Fruit fly (Drosophila melanogaster) whole organism, adult: ENCODE results near the gene CG14811.
A peak's percentile ranks its signal among the peaks of the same experiment; 100 is the strongest.

ENCODE experiments used
- CG11617 ChIP-seq: fragments of 200-800 bp; sonication (Bioruptor generic); optimal IDR thresholded peaks from 2 replicates; lab custom pipeline; 2017; ENCODE audit warnings: mild to moderate bottlenecking, missing biosample characterization, missing genetic modification reagents, missing genetic modification characterization
- CG12768 ChIP-seq: fragments of 200-800 bp; sonication (Bioruptor generic); optimal IDR thresholded peaks from 2 replicates; lab custom pipeline; 2017; ENCODE audit warnings: missing biosample characterization, missing genetic modification characterization, mild to moderate bottlenecking, moderate library complexity, missing genetic modification reagents
- CG14711 ChIP-seq: fragments of 200-800 bp; sonication (Bioruptor generic); optimal IDR thresholded peaks from 2 replicates; lab custom pipeline; 2018; ENCODE audit warnings: missing biosample characterization, mild to moderate bottlenecking, missing genetic modification characterization, moderate library complexity
- CG1620 ChIP-seq: fragments of 200-800 bp; sonication (Bioruptor generic); optimal IDR thresholded peaks from 2 replicates; lab custom pipeline; 2016; ENCODE audit warnings: missing biosample characterization, missing genetic modification characterization
- CG33017 ChIP-seq: fragments of 200-800 bp; sonication (Bioruptor generic); optimal IDR thresholded peaks from 2 replicates; lab custom pipeline; 2018; ENCODE audit warnings: missing biosample characterization, mild to moderate bottlenecking, missing genetic modification characterization, moderate library complexity
- CG5204 ChIP-seq: fragments of 200-800 bp; sonication (Bioruptor generic); optimal IDR thresholded peaks from 2 replicates; lab custom pipeline; 2016; ENCODE audit warnings: missing biosample characterization, missing genetic modification characterization
- CG7045 ChIP-seq: fragments of 200-800 bp; sonication (Bioruptor generic); optimal IDR thresholded peaks from 2 replicates; lab custom pipeline; 2017; ENCODE audit warnings: missing biosample characterization, mild to moderate bottlenecking, missing genetic modification characterization
- CG7101 ChIP-seq: fragments of 200-800 bp; sonication (Bioruptor generic); optimal IDR thresholded peaks from 2 replicates; lab custom pipeline; 2018; ENCODE audit warnings: missing biosample characterization, mild to moderate bottlenecking, missing genetic modification characterization, moderate library complexity
- Clk ChIP-seq: fragments of 200-800 bp; sonication (Bioruptor generic); optimal IDR thresholded peaks from 2 replicates; lab custom pipeline; 2017; ENCODE audit warnings: missing biosample characterization, missing genetic modification characterization
- Crg-1 ChIP-seq: fragments of 200-800 bp; sonication (Bioruptor generic); optimal IDR thresholded peaks from 2 replicates; lab custom pipeline; 2016; ENCODE audit warnings: missing biosample characterization, missing genetic modification characterization
- Hr96 ChIP-seq: fragments of 200-800 bp; sonication (Bioruptor generic); optimal IDR thresholded peaks from 2 replicates; lab custom pipeline; 2016; ENCODE audit warnings: missing biosample characterization, missing genetic modification characterization
- Mnt ChIP-seq: fragments of 200-800 bp; sonication (Bioruptor generic); optimal IDR thresholded peaks from 2 replicates; lab custom pipeline; 2016; ENCODE audit warnings: missing biosample characterization, mild to moderate bottlenecking, missing genetic modification characterization
- bab1 ChIP-seq: fragments of 200-800 bp; sonication (Bioruptor generic); optimal IDR thresholded peaks from 3 replicates; lab custom pipeline; 2019; ENCODE audit warnings: missing biosample characterization, mild to moderate bottlenecking, missing genetic modification characterization, moderate library complexity
- cic ChIP-seq: fragments of 200-800 bp; sonication (Bioruptor generic); optimal IDR thresholded peaks from 2 replicates; lab custom pipeline; 2017; ENCODE audit warnings: missing biosample characterization, mild to moderate bottlenecking, missing genetic modification characterization, moderate library complexity
- cnc ChIP-seq, 2 experiments: fragments of >200 bp; optimal IDR thresholded peaks; 2 replicates each; lab custom pipeline; 2017
- kay ChIP-seq: fragments of 200-800 bp; sonication (Bioruptor generic); peaks from one replicate; lab custom pipeline; 2016; ENCODE audit warnings: missing biosample characterization, missing genetic modification characterization, borderline replicate concordance
- ovo ChIP-seq: fragments of 200-800 bp; sonication (Bioruptor generic); optimal IDR thresholded peaks from 2 replicates; lab custom pipeline; 2016; ENCODE audit warnings: missing biosample characterization, missing genetic modification characterization
- pad ChIP-seq: fragments of 200-800 bp; sonication (Bioruptor generic); optimal IDR thresholded peaks from 3 replicates; lab custom pipeline; 2017; ENCODE audit warnings: missing biosample characterization, missing genetic modification characterization, mild to moderate bottlenecking, moderate library complexity, missing genetic modification reagents
- tj ChIP-seq: fragments of 200-800 bp; sonication (Bioruptor generic); optimal IDR thresholded peaks from 3 replicates; lab custom pipeline; 2017; ENCODE audit warnings: missing biosample characterization, mild to moderate bottlenecking, missing genetic modification characterization, moderate library complexity
- toe ChIP-seq: fragments of 200-800 bp; sonication (Bioruptor generic); optimal IDR thresholded peaks from 2 replicates; lab custom pipeline; 2016; ENCODE audit warnings: missing biosample characterization, missing genetic modification characterization

The CG14811 gene

dm6 chrX:1822281-1822680 is at the start of gene CG14811:
CG14811 (minus strand) TSS chrX:1822381.
- no peak for TF ChIP-seq toe
- TF ChIP-seq Clk (GFP tag; lab: Kevin White, UChicago): no peak
- no peak for TF ChIP-seq Hr96 (GFP tag; lab: Kevin White, UChicago)
- no peak for TF ChIP-seq pad (GFP tag; lab: Kevin White, UChicago)
- no peak for TF ChIP-seq tj
- TF ChIP-seq cnc (optimal IDR thresholded peaks at IDR 0.05; lab: Kevin White, UChicago): no peak
- TF ChIP-seq CG11617 (GFP tag; lab: Kevin White, UChicago): no peak
- no peak for TF ChIP-seq CG12768 (GFP tag; lab: Kevin White, UChicago)
- TF ChIP-seq ovo: no peak
- TF ChIP-seq Mnt (GFP tag; lab: Kevin White, UChicago): no peak
- TF ChIP-seq CG5204 (GFP tag; lab: Kevin White, UChicago): no peak
- TF ChIP-seq CG1620: no peak
- no peak for TF ChIP-seq CG14711 (tag; lab: Kevin White, UChicago)
- no peak for TF ChIP-seq CG7101 (tag; lab: Kevin White, UChicago)
- TF ChIP-seq kay (GFP tag; lab: Kevin White, UChicago): no peak
- no peak for TF ChIP-seq CG7045 (GFP tag; lab: Kevin White, UChicago)
- no peak for TF ChIP-seq Crg-1 (GFP tag; lab: Kevin White, UChicago)
- TF ChIP-seq cic (GFP tag; lab: Kevin White, UChicago): no peak
- TF ChIP-seq CG33017 (tag; lab: Kevin White, UChicago): no peak
- TF ChIP-seq bab1 (GFP tag; lab: Kevin White, UChicago): no peak

dm6 chrX:1868586-1869111 is 46.5 kb upstream of the CG14811 start, which contains the start of the genes CG14803 and Pex5:
CG14803 (plus strand) TSS chrX:1868870.
Pex5 (minus strand) TSS chrX:1869061.
- TF ChIP-seq Clk (GFP tag; lab: Kevin White, UChicago) (no peak), ovo (no peak), kay (GFP tag; lab: Kevin White, UChicago) (no peak), cic (GFP tag; lab: Kevin White, UChicago) (no peak), tj (no peak), CG33017 (tag; lab: Kevin White, UChicago) (no peak), CG14711 (tag; lab: Kevin White, UChicago) (no peak), toe (no peak), Mnt (GFP tag; lab: Kevin White, UChicago) (peak; percentile 48), CG11617 (GFP tag; lab: Kevin White, UChicago) (peak; percentile 21), CG7045 (GFP tag; lab: Kevin White, UChicago) (no peak), Hr96 (GFP tag; lab: Kevin White, UChicago) (no peak), pad (GFP tag; lab: Kevin White, UChicago) (peak; percentile 47), CG12768 (GFP tag; lab: Kevin White, UChicago) (peak; percentile 63), CG5204 (GFP tag; lab: Kevin White, UChicago) (no peak), bab1 (GFP tag; lab: Kevin White, UChicago) (peak; percentile 63), Crg-1 (GFP tag; lab: Kevin White, UChicago) (peak; percentile 24), cnc (optimal IDR thresholded peaks at IDR 0.05; lab: Kevin White, UChicago) (no peak), CG7101 (tag; lab: Kevin White, UChicago) (peak; percentile 55), CG1620 (peak; percentile 56)

dm6 chrX:1865673-1866072 is 43.5 kb upstream of the CG14811 start, which contains the start of the genes Gcna and MED18:
Gcna (minus strand) TSS chrX:1865835.
MED18 (plus strand) TSS chrX:1865909.
- TF ChIP-seq bab1 (GFP tag; lab: Kevin White, UChicago) (peak; percentile 28), ovo (peak; percentile 10), CG5204 (GFP tag; lab: Kevin White, UChicago) (no peak)

dm6 chrX:1861620-1862184 is 39.5 kb upstream of the CG14811 start, which contains the start of gene deltaCOP:
deltaCOP (minus strand) TSS chrX:1861790.
- TF ChIP-seq Clk (GFP tag; lab: Kevin White, UChicago) (peak; percentile 6), ovo (peak; percentile 88), pad (GFP tag; lab: Kevin White, UChicago) (peak; percentile 82), cnc (optimal IDR thresholded peaks at IDR 0.05; lab: Kevin White, UChicago) (no peak), CG7045 (GFP tag; lab: Kevin White, UChicago) (peak; percentile 53), Mnt (GFP tag; lab: Kevin White, UChicago) (peak; percentile 90), CG7101 (tag; lab: Kevin White, UChicago) (peak; percentile 86), CG33017 (tag; lab: Kevin White, UChicago) (peak; percentile 61), cic (GFP tag; lab: Kevin White, UChicago) (peak; percentile 35), CG12768 (GFP tag; lab: Kevin White, UChicago) (peak; percentile 71), bab1 (GFP tag; lab: Kevin White, UChicago) (peak; percentile 75), tj (peak; percentile 67), toe (no peak), kay (GFP tag; lab: Kevin White, UChicago) (no peak), CG1620 (peak; percentile 94), Hr96 (GFP tag; lab: Kevin White, UChicago) (no peak), CG5204 (GFP tag; lab: Kevin White, UChicago) (no peak), CG11617 (GFP tag; lab: Kevin White, UChicago) (peak; percentile 88), CG14711 (tag; lab: Kevin White, UChicago) (peak; percentile 65), Crg-1 (GFP tag; lab: Kevin White, UChicago) (peak; percentile 96)

dm6 chrX:1858867-1859266 is 36.7 kb upstream of the CG14811 start, which contains the start of gene Lamtor5:
Lamtor5 (minus strand) TSS chrX:1858971.
- TF ChIP-seq CG33017 (tag; lab: Kevin White, UChicago): peak; percentile 20
- peak; percentile 56 for TF ChIP-seq CG11617 (GFP tag; lab: Kevin White, UChicago)
- no peak for TF ChIP-seq cic (GFP tag; lab: Kevin White, UChicago)
- peak; percentile 22 for TF ChIP-seq CG7045 (GFP tag; lab: Kevin White, UChicago)
- TF ChIP-seq cnc (optimal IDR thresholded peaks at IDR 0.05; lab: Kevin White, UChicago): no peak
- peak; percentile 77 for TF ChIP-seq bab1 (GFP tag; lab: Kevin White, UChicago)
- TF ChIP-seq tj: no peak
- TF ChIP-seq ovo: peak; percentile 2
- TF ChIP-seq CG7101 (tag; lab: Kevin White, UChicago): peak; percentile 51
- peak; percentile 51 for TF ChIP-seq CG14711 (tag; lab: Kevin White, UChicago)
- peak; percentile 29 for TF ChIP-seq Mnt (GFP tag; lab: Kevin White, UChicago)
- TF ChIP-seq pad (GFP tag; lab: Kevin White, UChicago): peak; percentile 21
- no peak for TF ChIP-seq toe
- TF ChIP-seq Crg-1 (GFP tag; lab: Kevin White, UChicago): no peak
- peak; percentile 41 for TF ChIP-seq CG5204 (GFP tag; lab: Kevin White, UChicago)
- TF ChIP-seq CG1620: peak; percentile 44
- TF ChIP-seq CG12768 (GFP tag; lab: Kevin White, UChicago): peak; percentile 45
- TF ChIP-seq Hr96 (GFP tag; lab: Kevin White, UChicago): peak; percentile 2
- no peak for TF ChIP-seq Clk (GFP tag; lab: Kevin White, UChicago)
- TF ChIP-seq kay (GFP tag; lab: Kevin White, UChicago): no peak
